Fruit fly (Drosophila melanogaster): ENCODE data around the gene Syx16.

Gene Syx16

DNA sequence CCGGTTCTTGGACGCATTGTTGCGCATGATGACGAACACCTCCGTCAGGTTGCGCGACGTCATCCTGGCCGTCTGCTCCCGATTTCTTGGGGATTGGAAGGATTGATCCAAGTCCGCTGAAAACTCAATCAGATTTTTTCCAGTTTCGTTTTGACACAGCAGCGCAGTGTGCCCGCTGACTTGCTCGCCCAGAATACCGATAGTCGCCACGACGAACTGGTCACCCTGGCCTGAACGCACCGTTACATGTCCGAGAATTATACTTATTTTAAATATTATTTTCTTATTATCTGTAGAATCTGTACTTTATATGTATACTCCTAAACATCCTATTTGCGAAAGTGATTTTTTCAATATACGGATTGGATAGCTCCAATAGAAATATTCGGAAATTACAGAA is at the start of gene Syx16:
TSS of gene Syx16 (minus strand) at position 172 of the 400 bp plus-strand sequence.
- TF ChIP-seq psq (optimal IDR thresholded peaks at IDR 0.05) (no peak), pan (optimal IDR thresholded peaks at IDR 0.05) (no peak), EcR (GFP tag; optimal IDR thresholded peaks at IDR 0.05) (no peak), CG8478 (optimal IDR thresholded peaks at IDR 0.05) (no peak)

DNA sequence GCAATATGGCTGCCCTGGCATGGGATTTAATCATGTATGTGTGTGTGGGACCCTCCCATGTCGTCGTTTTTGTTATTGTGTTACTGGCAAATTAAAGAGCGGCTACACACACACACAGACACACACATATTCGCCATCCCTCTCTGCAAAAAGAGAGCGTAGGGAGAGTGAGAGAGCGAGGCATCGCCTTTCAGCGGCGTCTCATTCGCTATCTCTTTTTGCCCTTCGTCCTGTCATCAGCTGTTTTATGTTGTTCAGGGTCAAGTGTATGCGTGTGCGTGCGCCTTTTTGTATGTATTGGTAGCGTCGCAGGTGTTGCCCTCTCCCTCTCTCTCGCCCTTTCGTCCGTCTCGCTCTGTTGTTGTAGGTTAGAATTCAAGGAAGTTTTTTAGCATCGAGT is 43.3 kb upstream of the Syx16 start:
- TF ChIP-seq Dll (optimal IDR thresholded peaks at IDR 0.05) (no peak), usp (GFP tag; optimal IDR thresholded peaks at IDR 0.05) (no peak), CG8478 (optimal IDR thresholded peaks at IDR 0.05) (no peak), EcR (GFP tag; optimal IDR thresholded peaks at IDR 0.05) (no peak), psq (optimal IDR thresholded peaks at IDR 0.05) (no peak), pan (optimal IDR thresholded peaks at IDR 0.05) (no peak)

DNA sequence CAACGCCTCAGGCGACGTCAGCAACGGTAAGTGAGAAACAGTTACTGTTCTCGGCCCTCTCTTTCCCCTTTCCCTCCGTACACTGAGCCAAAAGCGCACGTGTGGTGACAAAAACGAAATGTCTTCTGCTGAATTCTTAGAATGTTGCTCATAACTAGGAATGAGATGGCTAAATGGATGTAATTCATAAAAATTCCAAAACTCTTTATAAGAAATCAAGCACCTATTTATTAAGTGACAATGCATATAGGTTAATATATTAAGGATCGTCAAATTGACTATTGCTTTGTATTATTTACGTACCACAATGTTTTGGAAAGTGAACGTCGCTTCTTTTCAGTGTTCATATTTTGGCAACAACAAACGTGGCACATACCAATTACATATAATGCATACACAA is 41.0 kb upstream of the Syx16 start:
- no peak for TF ChIP-seq pan (optimal IDR thresholded peaks at IDR 0.05)
- no peak for TF ChIP-seq CG8478 (optimal IDR thresholded peaks at IDR 0.05)
- no peak for TF ChIP-seq psq (optimal IDR thresholded peaks at IDR 0.05)
- no peak for TF ChIP-seq usp (GFP tag; optimal IDR thresholded peaks at IDR 0.05)
- TF ChIP-seq EcR (GFP tag; optimal IDR thresholded peaks at IDR 0.05) = no peak
- no peak for TF ChIP-seq Dll (optimal IDR thresholded peaks at IDR 0.05)

DNA sequence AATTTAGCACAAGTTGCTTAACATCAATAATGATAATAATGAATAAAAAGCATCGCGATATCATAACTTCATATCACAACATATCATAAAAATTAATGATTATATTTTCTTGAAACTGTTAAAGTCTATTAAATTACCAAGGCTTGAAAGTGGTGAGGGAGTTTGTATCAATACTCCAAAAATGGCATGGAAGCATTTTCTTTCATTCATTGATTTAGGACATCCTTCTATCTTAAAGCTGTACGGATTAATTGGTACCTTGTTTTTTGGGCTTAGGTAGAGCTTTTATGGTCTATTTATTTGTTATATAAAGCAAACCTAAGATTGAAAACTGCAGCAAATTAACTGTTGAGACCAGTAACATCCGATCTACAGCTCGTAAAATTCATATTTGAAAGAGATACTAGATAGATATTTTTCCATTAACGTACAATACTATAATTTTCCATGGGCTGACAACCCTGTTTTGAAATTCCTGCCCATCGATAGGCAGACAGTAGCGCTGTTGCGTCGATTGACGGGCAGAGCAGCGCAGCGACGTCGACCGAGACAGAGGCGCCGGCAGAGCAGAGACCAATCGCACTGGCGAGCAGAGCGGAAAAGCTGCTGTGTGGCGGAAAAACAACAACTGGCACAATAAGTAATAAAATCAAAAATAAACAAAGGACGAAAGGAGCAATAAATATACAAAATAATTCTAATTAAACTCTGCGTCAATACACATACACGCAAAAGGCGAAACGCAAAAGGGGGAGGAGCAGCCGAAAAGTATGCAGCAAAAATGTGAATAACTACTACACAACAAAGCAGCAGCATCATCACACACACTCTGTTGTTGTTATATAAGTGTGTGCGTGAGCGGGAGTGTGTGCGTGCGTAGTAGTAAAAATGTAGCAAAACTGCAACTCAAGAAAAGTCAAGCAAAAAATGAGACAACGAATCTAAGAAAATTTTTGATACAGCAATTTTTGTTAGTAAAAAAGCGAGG is 40.1 kb upstream of the Syx16 start, which contains the start of gene CG1695:
TSS of gene CG1695 (plus strand) at position 606 of the 988 bp plus-strand sequence.
- TF ChIP-seq Dll (optimal IDR thresholded peaks at IDR 0.05) = no peak
- TF ChIP-seq usp (GFP tag; optimal IDR thresholded peaks at IDR 0.05) = no peak
- TF ChIP-seq psq (optimal IDR thresholded peaks at IDR 0.05) = no peak
- TF ChIP-seq EcR (GFP tag; optimal IDR thresholded peaks at IDR 0.05) = no peak
- no peak for TF ChIP-seq pan (optimal IDR thresholded peaks at IDR 0.05)
- TF ChIP-seq CG8478 (optimal IDR thresholded peaks at IDR 0.05) = no peak

DNA sequence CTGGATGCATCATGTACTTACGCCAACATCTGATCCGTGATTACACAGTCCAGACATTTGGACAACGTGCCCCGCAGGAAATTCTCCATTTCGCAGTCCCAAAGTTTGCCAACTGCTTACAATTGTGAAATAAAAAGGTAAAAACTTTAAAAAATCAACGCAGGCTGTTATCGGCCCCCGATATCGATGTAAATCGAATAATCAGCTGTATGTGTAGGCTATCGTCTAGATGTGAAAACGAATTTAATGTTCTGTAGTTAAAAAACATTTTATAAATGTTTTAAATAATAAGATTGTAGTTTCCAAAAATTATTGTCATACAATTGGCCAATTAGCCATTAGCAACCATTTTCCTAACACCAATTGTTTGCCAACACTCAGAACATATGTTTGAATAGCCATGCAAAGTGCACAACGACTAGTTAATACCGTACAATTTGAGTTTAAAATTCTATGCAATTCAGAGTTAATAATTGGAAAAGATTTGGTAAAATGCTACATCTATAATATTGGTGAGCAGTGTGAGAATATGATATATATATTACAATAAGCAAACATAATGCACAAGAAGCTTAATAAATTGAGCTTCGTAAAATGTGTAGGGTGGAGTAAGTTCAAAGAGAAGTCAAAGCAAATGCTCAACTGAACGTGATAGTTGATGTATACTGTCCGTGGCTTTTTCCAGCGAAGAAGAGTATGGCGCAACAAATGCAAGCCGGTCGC is 36.1 kb upstream of the Syx16 start, which contains the start of the genes CG11710 and mal:
TSS of gene CG11710 (minus strand) at position 192 of the 723 bp plus-strand sequence.
TSS of gene mal (plus strand) at position 194 of the 723 bp plus-strand sequence.
- TF ChIP-seq usp (GFP tag; optimal IDR thresholded peaks at IDR 0.05) = no peak

DNA sequence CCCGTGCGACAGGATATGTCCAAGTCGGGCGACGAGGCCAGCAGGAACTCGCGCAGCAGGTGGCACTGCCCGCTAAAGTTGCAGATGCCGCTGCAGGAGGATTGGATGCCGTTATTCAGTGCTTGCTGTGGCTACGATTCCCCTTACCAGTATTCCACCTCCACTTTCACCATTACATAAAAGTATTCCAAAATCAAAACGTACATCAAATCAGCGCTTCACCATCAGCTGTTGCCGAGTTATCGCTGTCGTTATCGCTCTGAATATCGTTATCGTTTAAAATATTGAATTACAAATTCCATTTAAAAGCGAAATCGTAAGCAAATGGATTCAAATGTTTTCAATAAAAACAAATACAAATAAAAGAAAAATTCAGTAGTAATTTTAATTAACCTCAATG is 33.3 kb upstream of the Syx16 start, which contains the start of gene CG15456:
TSS of gene CG15456 (minus strand) at position 225 of the 400 bp plus-strand sequence.
- TF ChIP-seq EcR (GFP tag; optimal IDR thresholded peaks at IDR 0.05) (no peak), Dll (optimal IDR thresholded peaks at IDR 0.05) (no peak), CG8478 (optimal IDR thresholded peaks at IDR 0.05) (no peak), pan (optimal IDR thresholded peaks at IDR 0.05) (no peak), usp (GFP tag; optimal IDR thresholded peaks at IDR 0.05) (no peak), psq (optimal IDR thresholded peaks at IDR 0.05) (no peak)

DNA sequence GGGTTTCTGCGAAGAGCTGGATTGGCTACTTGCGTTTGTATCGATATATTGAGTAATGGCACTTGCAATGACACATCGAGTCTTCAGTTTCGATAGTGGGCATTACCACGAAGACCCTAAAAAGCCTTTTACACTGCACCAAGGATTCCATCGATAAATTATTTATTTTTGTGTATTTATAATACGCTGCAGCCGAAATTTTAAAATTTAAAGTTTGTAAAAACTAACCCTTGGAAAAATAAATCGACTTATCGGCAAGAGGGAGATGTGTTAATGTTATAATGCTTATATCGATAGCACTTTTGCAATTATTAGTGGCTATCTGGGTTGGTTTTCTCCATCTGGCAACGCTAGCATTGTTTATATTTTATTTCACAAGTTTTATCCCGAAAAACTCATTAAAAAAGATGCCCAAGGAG is 30.2 kb upstream of the Syx16 start, which contains the start of the genes Pp4-19C and cactin:
TSS of gene Pp4-19C (minus strand) at position 256 of the 419 bp plus-strand sequence.
TSS of gene cactin (plus strand) at position 323 of the 419 bp plus-strand sequence.
- TF ChIP-seq CG8478 (optimal IDR thresholded peaks at IDR 0.05) (no peak), psq (optimal IDR thresholded peaks at IDR 0.05) (no peak), EcR (GFP tag; optimal IDR thresholded peaks at IDR 0.05) (no peak), Dll (optimal IDR thresholded peaks at IDR 0.05) (no peak)

DNA sequence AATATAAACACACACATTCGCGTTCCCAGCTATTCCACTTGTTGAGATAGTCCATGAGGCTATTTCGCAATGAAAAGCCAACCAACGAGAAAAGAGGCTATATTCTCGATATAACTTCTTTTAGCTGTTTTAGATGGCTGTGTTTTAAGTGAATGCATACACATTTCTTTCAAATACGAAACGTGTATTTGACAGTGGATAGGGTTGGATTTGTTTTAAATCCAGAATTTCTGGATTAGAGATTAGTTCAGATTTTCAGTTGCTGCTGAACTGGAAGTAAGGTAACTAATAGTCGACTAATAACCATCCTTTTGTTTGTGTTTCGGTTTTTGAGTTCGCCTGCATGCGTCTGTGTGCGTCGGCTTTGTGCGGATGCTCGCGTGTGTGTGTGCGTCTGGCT is 29.6 kb upstream of the Syx16 start:
- no peak for TF ChIP-seq pan (optimal IDR thresholded peaks at IDR 0.05)
- no peak for TF ChIP-seq Dll (optimal IDR thresholded peaks at IDR 0.05)
- TF ChIP-seq usp (GFP tag; optimal IDR thresholded peaks at IDR 0.05) = no peak
- no peak for TF ChIP-seq CG8478 (optimal IDR thresholded peaks at IDR 0.05)
- no peak for TF ChIP-seq psq (optimal IDR thresholded peaks at IDR 0.05)
- no peak for TF ChIP-seq EcR (GFP tag; optimal IDR thresholded peaks at IDR 0.05)

DNA sequence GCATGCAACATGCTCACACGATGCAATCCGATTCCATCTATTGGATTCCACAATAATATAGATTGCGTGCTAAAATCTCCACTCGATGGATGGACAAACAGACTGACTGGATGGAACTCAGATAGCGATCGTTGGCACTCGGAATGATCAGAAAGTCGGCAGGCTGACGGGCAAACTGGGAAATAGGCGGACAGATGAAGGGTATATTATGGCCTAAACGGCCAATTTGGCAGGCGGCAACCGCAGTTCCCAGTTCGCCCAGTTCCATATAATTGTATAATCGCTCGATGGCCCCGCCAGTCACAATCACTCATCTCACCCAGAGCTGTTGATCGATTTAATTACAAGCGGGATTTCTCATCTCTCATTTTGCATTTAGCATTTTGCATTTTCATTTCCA is 25.8 kb upstream of the Syx16 start, which contains the start of gene Obp19d:
TSS of gene Obp19d (plus strand) at position 301 of the 400 bp plus-strand sequence.
- TF ChIP-seq EcR (GFP tag; optimal IDR thresholded peaks at IDR 0.05) (no peak), Dll (optimal IDR thresholded peaks at IDR 0.05) (no peak)

DNA sequence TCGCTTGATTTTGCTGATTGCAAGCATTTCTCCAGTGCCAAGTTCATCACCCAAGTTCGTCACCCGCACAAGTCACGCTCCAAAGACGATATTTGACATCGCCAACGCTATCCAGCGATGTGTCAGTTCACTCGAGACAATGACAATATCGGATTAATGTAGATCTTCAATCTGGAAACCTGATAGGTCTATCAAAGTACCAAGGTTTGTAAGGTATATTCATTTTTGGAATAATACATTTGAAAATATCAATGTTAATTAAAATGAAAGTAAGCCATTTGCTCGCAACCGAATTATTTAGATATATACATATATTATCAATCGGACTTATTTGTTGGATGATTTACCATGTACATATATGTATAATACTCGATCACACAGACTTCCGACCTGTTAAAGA is 25.3 kb upstream of the Syx16 start, which contains the start of gene Obp19c:
TSS of gene Obp19c (minus strand) at position 101 of the 400 bp plus-strand sequence.
- no peak for TF ChIP-seq Dll (optimal IDR thresholded peaks at IDR 0.05)
- no peak for TF ChIP-seq usp (GFP tag; optimal IDR thresholded peaks at IDR 0.05)
- TF ChIP-seq CG8478 (optimal IDR thresholded peaks at IDR 0.05) = no peak
- TF ChIP-seq EcR (GFP tag; optimal IDR thresholded peaks at IDR 0.05) = no peak
- TF ChIP-seq pan (optimal IDR thresholded peaks at IDR 0.05) = no peak
- no peak for TF ChIP-seq psq (optimal IDR thresholded peaks at IDR 0.05)

DNA sequence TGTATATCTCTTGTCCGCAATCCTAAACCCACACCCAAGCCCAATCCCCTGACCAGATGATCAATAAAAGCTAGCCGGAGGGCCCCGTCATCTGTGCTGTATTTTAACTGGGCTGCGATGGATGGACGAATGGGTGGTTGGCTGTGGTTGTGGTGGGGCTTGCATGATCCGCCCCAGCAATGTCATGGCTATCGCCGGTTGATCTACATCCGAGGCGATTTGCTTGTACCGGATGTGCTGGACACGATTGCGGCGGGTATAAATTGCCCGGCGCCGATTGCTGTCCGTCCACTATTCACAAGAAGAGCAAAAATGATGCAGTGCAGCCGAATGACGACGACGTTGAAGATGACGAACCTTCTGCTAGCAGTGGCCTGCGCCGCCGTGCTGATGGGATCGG is 22.9 kb upstream of the Syx16 start, which contains the start of gene Obp19b:
TSS of gene Obp19b (plus strand) at position 301 of the 400 bp plus-strand sequence.
- TF ChIP-seq Dll (optimal IDR thresholded peaks at IDR 0.05) (no peak), usp (GFP tag; optimal IDR thresholded peaks at IDR 0.05) (no peak), EcR (GFP tag; optimal IDR thresholded peaks at IDR 0.05) (no peak), CG8478 (optimal IDR thresholded peaks at IDR 0.05) (no peak), psq (optimal IDR thresholded peaks at IDR 0.05) (no peak), pan (optimal IDR thresholded peaks at IDR 0.05) (no peak)

DNA sequence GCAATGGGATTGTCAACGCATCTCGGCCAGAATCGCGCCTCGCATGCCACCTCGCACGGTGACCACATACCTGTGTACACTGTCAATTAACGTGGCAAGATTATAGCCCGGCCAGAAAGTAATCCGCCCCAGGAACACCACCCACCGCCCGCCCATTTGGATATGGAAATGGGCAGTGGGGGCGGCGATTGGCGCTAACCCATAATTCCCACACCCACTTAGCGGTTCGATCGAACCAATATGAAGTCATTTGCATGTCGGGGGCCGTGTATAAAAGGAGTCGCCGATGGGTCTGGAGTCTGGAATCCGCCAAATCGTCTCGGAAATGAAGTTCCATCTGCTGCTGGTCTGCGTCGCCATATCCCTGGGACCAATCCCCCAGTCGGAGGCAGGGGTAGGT is 21.9 kb upstream of the Syx16 start, which contains the start of gene Obp19a:
TSS of gene Obp19a (plus strand) at position 301 of the 400 bp plus-strand sequence.
- TF ChIP-seq psq (optimal IDR thresholded peaks at IDR 0.05) = no peak
- no peak for TF ChIP-seq EcR (GFP tag; optimal IDR thresholded peaks at IDR 0.05)
- no peak for TF ChIP-seq CG8478 (optimal IDR thresholded peaks at IDR 0.05)
- no peak for TF ChIP-seq Dll (optimal IDR thresholded peaks at IDR 0.05)
- TF ChIP-seq usp (GFP tag; optimal IDR thresholded peaks at IDR 0.05) = no peak
- no peak for TF ChIP-seq pan (optimal IDR thresholded peaks at IDR 0.05)
